Worm (Caenorhabditis elegans): ENCODE results near the gene mecr-1.

- TF ChIP-seq pqm-1 (tag; optimal IDR thresholded peaks at IDR 0.05) (no peak), irx-1 (tag; optimal IDR thresholded peaks at IDR 0.05) (no peak), lin-15B (tag; optimal IDR thresholded peaks at IDR 0.05) (no peak)
Measured at ce11 chrII:13153299-13153698, 33.8 kb downstream of the mecr-1 start, which contains the start of gene spe-18.
